Worm (Caenorhabditis elegans) whole organism, young adult: ENCODE data around the gene alh-6.

ENCODE experiments used
- B0336.3 ChIP-seq: fragments of 200-800 bp; sonication (Bioruptor generic); IDR thresholded peaks from 2 replicates; pipeline ENCODE4 v1.3.6; 2022; ENCODE audit warnings: missing genetic modification characterization, missing compliant biosample characterization
- C17E4.6 ChIP-seq: fragments of 200-800 bp; sonication (Bioruptor generic); IDR thresholded peaks from 2 replicates; pipeline ENCODE4 v1.3.6; 2022; ENCODE audit warnings: missing genetic modification reagents, missing genetic modification characterization, missing compliant biosample characterization
- F52B5.7 ChIP-seq: sonication (generic microtip); optimal IDR thresholded peaks from 2 replicates; lab custom pipeline; 2016; ENCODE audit warnings: mild to moderate bottlenecking, missing genetic modification characterization, missing compliant biosample characterization
- F57C9.4 ChIP-seq: sonication (generic microtip); optimal IDR thresholded peaks from 2 replicates; lab custom pipeline; 2017; ENCODE audit warnings: mild to moderate bottlenecking, missing genetic modification characterization, missing compliant biosample characterization
- T07F8.4 ChIP-seq: sonication (generic microtip); optimal IDR thresholded peaks from 2 replicates; lab custom pipeline; 2016; ENCODE audit warnings: mild to moderate bottlenecking, missing genetic modification characterization, moderate library complexity, missing compliant biosample characterization
- Y67H2A.10 ChIP-seq: fragments of 200-800 bp; sonication (Bioruptor generic); conservative IDR thresholded peaks from 2 replicates; pipeline ENCODE4 v1.3.6; 2022; ENCODE audit warnings: missing genetic modification reagents, missing genetic modification characterization, missing compliant biosample characterization
- ama-1 ChIP-seq, 3 experiments: fragments of 150-350 bp in 1 of 3; sonication (generic microtip) in 2 of 3; optimal IDR thresholded peaks; 2 replicates each; lab custom pipeline; 2014 to 2018; ENCODE audit warnings: missing biosample characterization in 2 of 3, missing genetic modification characterization in 2 of 3, missing genetic modification reagents in 2 of 3
- atf-7 ChIP-seq: sonication (generic microtip); optimal IDR thresholded peaks from 2 replicates; lab custom pipeline; 2017; ENCODE audit warnings: mild to moderate bottlenecking, missing genetic modification characterization, missing compliant biosample characterization
- attf-5 ChIP-seq: fragments of 200-800 bp; sonication (Bioruptor generic); optimal IDR thresholded peaks from 2 replicates; lab custom pipeline; 2018; ENCODE audit warnings: mild to moderate bottlenecking, missing genetic modification characterization, missing compliant biosample characterization
- ccch-3 ChIP-seq: fragments of 200-800 bp; sonication (Bioruptor generic); optimal IDR thresholded peaks from 2 replicates; lab custom pipeline; 2018; ENCODE audit warnings: mild to moderate bottlenecking, missing genetic modification characterization, missing compliant biosample characterization
- ceh-40 ChIP-seq: fragments of 200-800 bp; sonication (Bioruptor generic); IDR thresholded peaks from 2 replicates; pipeline ENCODE4 v1.3.6; 2022; ENCODE audit warnings: missing genetic modification characterization, missing compliant biosample characterization
- die-1 ChIP-seq: sonication (generic microtip); optimal IDR thresholded peaks from 2 replicates; lab custom pipeline; 2016; ENCODE audit warnings: missing genotype, mild to moderate bottlenecking, missing genetic modification characterization, missing compliant biosample characterization
- egl-18 ChIP-seq: fragments of 200-800 bp; sonication (Bioruptor generic); IDR thresholded peaks from 2 replicates; pipeline ENCODE4 v1.3.6; 2022; ENCODE audit warnings: missing genetic modification reagents, missing genetic modification characterization, missing compliant biosample characterization
- egl-44 ChIP-seq: fragments of 200-800 bp; sonication (Bioruptor generic); IDR thresholded peaks from 2 replicates; pipeline ENCODE4 v1.3.6; 2022; ENCODE audit warnings: missing genetic modification reagents, missing genetic modification characterization, missing compliant biosample characterization
- gei-17 ChIP-seq: fragments of 200-800 bp; sonication (Bioruptor generic); optimal IDR thresholded peaks from 2 replicates; lab custom pipeline; 2018; ENCODE audit warnings: mild to moderate bottlenecking, missing genetic modification characterization, missing compliant biosample characterization
- him-1 ChIP-seq: sonication (generic microtip); optimal IDR thresholded peaks from 2 replicates; lab custom pipeline; 2016; ENCODE audit warnings: missing genotype, missing genetic modification reagents, missing genetic modification characterization, missing compliant biosample characterization
- hlh-26 ChIP-seq: fragments of 200-800 bp; sonication (Bioruptor generic); conservative IDR thresholded peaks from 2 replicates; pipeline ENCODE4 v1.3.6; 2022; ENCODE audit warnings: missing genetic modification reagents, missing genetic modification characterization, missing compliant biosample characterization
- hmg-1.2 ChIP-seq: fragments of 200-800 bp; sonication (Bioruptor generic); IDR thresholded peaks from 2 replicates; pipeline ENCODE4 v1.3.6; 2022; ENCODE audit warnings: missing genetic modification reagents, missing genetic modification characterization, missing compliant biosample characterization
- let-607 ChIP-seq, 2 experiments: fragments of 200-800 bp in 1 of 2; sonication (Bioruptor generic) in 1 of 2; sonication (generic microtip) in 1 of 2; optimal IDR thresholded peaks; 2 replicates each; lab custom pipeline; 2016 to 2018; ENCODE audit warnings: mild to moderate bottlenecking in 2 of 2, missing compliant biosample characterization in 2 of 2, missing genetic modification characterization in 2 of 2, moderate library complexity in 2 of 2, missing genotype in 1 of 2
- lin-26 ChIP-seq: fragments of 200-800 bp; sonication (Bioruptor generic); IDR thresholded peaks from 2 replicates; pipeline ENCODE4 v1.3.6; 2022; ENCODE audit warnings: missing genetic modification reagents, missing genetic modification characterization, missing compliant biosample characterization
- lir-1 ChIP-seq: fragments of 200-800 bp; sonication (Bioruptor generic); conservative IDR thresholded peaks from 2 replicates; pipeline ENCODE4 v1.3.6; 2022; ENCODE audit warnings: missing genetic modification reagents, missing genetic modification characterization, missing compliant biosample characterization
- lsy-27 ChIP-seq: sonication (generic microtip); optimal IDR thresholded peaks from 2 replicates; lab custom pipeline; 2017; ENCODE audit warnings: missing genetic modification characterization, mild to moderate bottlenecking, missing compliant biosample characterization, antibody characterized with exemption, missing genotype, borderline replicate concordance; ENCODE audit not compliant: insufficient read depth
- madf-3 ChIP-seq: fragments of 200-800 bp; sonication (Bioruptor generic); IDR thresholded peaks from 2 replicates; pipeline ENCODE4 v1.3.6; 2022; ENCODE audit warnings: missing genetic modification reagents, missing genetic modification characterization, missing compliant biosample characterization
- mcd-1 ChIP-seq: fragments of 200-800 bp; sonication (Bioruptor generic); IDR thresholded peaks from 2 replicates; pipeline ENCODE4 v1.3.6; 2022; ENCODE audit warnings: missing genetic modification reagents, missing genetic modification characterization, missing compliant biosample characterization
- mxl-1 ChIP-seq: sonication (generic microtip); optimal IDR thresholded peaks from 2 replicates; lab custom pipeline; 2016; ENCODE audit warnings: missing genetic modification characterization, missing compliant biosample characterization
- nfyb-1 ChIP-seq: fragments of 200-800 bp; sonication (Bioruptor generic); IDR thresholded peaks from 2 replicates; pipeline ENCODE4 v1.3.6; 2022; ENCODE audit warnings: missing genetic modification reagents, missing genetic modification characterization, missing compliant biosample characterization
- nhr-27 ChIP-seq: fragments of 200-800 bp; sonication (Bioruptor generic); optimal IDR thresholded peaks from 2 replicates; lab custom pipeline; 2018; ENCODE audit warnings: mild to moderate bottlenecking, missing genetic modification characterization, moderate library complexity, missing compliant biosample characterization
- pha-4 ChIP-seq: fragments of 150-350 bp; sonication (generic microtip); optimal IDR thresholded peaks from 2 replicates; lab custom pipeline; 2014; ENCODE audit warnings: missing biosample characterization, missing genetic modification reagents, missing genetic modification characterization
- rcor-1 ChIP-seq: fragments of 200-800 bp; sonication (Bioruptor generic); IDR thresholded peaks from 2 replicates; pipeline ENCODE4 v1.3.6; 2022; ENCODE audit warnings: missing genetic modification reagents, missing genetic modification characterization, missing compliant biosample characterization
- rpc-1 ChIP-seq, 2 experiments: fragments of 150-350 bp in 1 of 2; sonication (generic microtip) in 1 of 2; optimal IDR thresholded peaks; 2 replicates each; lab custom pipeline; 2014 to 2018; ENCODE audit warnings: missing biosample characterization in 1 of 2, missing genetic modification characterization in 1 of 2, missing genetic modification reagents in 1 of 2, missing genotype in 1 of 2
- sea-2 ChIP-seq: fragments of 200-800 bp; sonication (Bioruptor generic); IDR thresholded peaks from 2 replicates; pipeline ENCODE4 v1.3.6; 2022; ENCODE audit warnings: missing genetic modification characterization, missing compliant biosample characterization
- somi-1 ChIP-seq: fragments of 200-800 bp; sonication (Bioruptor generic); optimal IDR thresholded peaks from 2 replicates; lab custom pipeline; 2018; ENCODE audit warnings: mild to moderate bottlenecking, missing genetic modification characterization, missing compliant biosample characterization
- tbp1 ChIP-seq: fragments of 200-800 bp; sonication (Bioruptor generic); optimal IDR thresholded peaks from 2 replicates; lab custom pipeline; 2018; ENCODE audit warnings: mild to moderate bottlenecking, missing genetic modification characterization, missing compliant biosample characterization

The alh-6 gene

DNA sequence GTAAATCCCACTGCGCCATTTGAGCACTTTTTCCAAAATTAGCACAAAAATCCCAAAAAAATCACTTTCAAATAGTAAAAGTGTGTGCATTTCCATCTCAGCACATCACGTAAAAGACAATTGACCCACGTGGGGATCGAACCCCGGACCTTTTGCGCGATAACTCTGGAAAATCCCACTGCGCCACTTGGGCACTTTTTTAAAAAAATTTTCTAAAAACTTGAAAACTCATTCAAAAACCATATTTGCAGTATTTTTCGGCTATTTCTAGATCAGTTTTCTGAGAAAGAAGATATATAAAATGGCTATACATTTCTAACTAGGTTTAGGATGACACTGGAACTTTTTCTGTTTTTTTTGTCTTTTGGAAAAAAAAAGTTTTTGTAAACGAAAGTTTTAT, 30.1 kb upstream of the alh-6 start:
- TF ChIP-seq egl-44 (GFP tag; lab: Robert Waterston, UW) (no peak), tbp1 (no peak), rpc-1 (optimal IDR thresholded peaks at IDR 0.05; lab: Kevin White, UChicago) (no peak), rpc-1 (tag; optimal IDR thresholded peaks at IDR 0.05; lab: Kevin White, UChicago) (peak; percentile 7)

DNA sequence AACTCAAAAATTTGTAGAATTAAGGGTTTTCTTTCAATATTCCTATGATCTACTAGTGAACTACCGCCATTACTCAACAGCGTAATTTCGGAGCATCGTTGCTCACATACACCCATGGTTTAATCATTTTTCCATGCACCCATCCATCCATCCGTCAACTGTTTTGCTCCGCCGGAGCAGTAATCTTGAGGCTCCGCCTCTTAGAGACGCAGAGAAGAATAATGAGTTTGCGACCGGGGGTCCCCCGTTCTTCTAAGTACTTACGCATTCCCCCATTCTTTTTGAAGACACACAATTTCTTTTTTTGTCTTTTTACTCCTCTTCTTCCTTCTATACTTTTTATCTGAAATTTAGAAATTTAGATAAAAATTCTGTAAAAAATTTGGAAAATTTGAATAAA, 28.3 kb upstream of the alh-6 start:
- TF ChIP-seq nfyb-1: 0 out of 2 replicates have a peak, but pooled peaks have one; percentile 30
- no peak for TF ChIP-seq rcor-1 (GFP tag; lab: Robert Waterston, UW)

DNA sequence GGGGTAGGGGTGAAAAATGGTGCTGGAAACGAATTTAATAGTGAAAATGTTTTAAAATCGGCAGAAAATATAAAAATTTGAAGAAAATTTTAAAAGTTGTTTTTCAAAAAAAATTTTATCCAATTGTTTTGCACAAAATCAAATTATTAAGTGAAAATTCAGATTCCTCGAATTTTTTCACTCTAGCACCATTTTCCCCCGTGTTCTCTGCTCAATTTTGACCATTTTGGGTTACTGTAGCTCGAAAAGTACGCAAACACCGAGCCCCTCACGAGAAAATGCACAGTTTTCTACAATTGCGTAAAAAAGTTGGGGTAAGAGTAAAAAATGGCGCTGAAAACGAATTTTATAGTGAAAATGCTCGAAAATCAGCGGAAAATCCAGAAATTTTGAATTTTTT, 20.0 kb upstream of the alh-6 start:
- TF ChIP-seq ama-1 (optimal IDR thresholded peaks at IDR 0.05; lab: Kevin White, UChicago) (no peak), ama-1 (GFP tag; optimal IDR thresholded peaks at IDR 0.05; lab: Kevin White, UChicago) (no peak), lsy-27 (tag; lab: Kevin White, UChicago) (no peak), ccch-3 (no peak), gei-17 (GFP tag; lab: Kevin White, UChicago) (no peak), hlh-26 (GFP tag; lab: Robert Waterston, UW) (no peak), atf-7 (tag; lab: Kevin White, UChicago) (no peak), egl-18 (no peak), Y67H2A.10 (GFP tag; lab: Robert Waterston, UW) (no peak), F57C9.4 (tag; lab: Kevin White, UChicago) (no peak), sea-2 (GFP tag; lab: Robert Waterston, UW) (no peak), T07F8.4 (tag; lab: Kevin White, UChicago) (no peak), attf-5 (GFP tag; lab: Kevin White, UChicago) (no peak), B0336.3 (GFP tag; lab: Robert Waterston, UW) (no peak), egl-44 (GFP tag; lab: Robert Waterston, UW) (no peak), mcd-1 (GFP tag; lab: Robert Waterston, UW) (no peak), nfyb-1 (no peak), him-1 (tag; lab: Kevin White, UChicago) (no peak), tbp1 (no peak), lin-26 (no peak)

DNA sequence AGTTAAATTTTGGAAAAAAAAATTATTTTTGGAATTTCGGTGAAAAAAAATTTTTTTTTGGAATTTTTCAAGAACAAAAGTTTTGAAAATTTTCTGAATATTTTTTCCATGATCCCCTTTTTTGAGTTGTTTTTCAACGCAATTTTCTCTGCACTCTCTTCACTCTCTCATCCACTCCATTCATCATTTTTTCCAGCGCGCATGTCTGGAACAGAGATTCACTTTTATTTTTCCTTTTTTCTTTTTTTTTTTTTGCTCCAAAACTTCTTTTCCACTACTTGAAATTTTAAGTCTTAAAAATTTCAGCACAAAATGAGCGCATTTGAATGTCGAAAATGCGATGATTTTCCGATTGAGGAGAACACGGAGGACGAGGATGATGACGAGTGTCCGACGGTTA, 16.8 kb upstream of the alh-6 start, which contains the start of gene jip-1:
jip-1 (plus strand) TSS at position 301 of the 400 bp plus-strand sequence.
- TF ChIP-seq mxl-1 (tag; lab: Kevin White, UChicago): no peak
- no peak for TF ChIP-seq ccch-3
- no peak for TF ChIP-seq lir-1 (GFP tag; lab: Robert Waterston, UW)
- no peak for TF ChIP-seq pha-4 (tag; lab: Kevin White, UChicago)
- TF ChIP-seq somi-1 (GFP tag; lab: Kevin White, UChicago): no peak
- no peak for TF ChIP-seq C17E4.6 (GFP tag; lab: Robert Waterston, UW)
- no peak for TF ChIP-seq let-607 (tag; optimal IDR thresholded peaks at IDR 0.05; lab: Kevin White, UChicago)
- TF ChIP-seq tbp1: no peak
- no peak for TF ChIP-seq atf-7 (tag; lab: Kevin White, UChicago)
- no peak for TF ChIP-seq nhr-27 (tag; lab: Kevin White, UChicago)
- no peak for TF ChIP-seq ceh-40 (GFP tag; lab: Robert Waterston, UW)

DNA sequence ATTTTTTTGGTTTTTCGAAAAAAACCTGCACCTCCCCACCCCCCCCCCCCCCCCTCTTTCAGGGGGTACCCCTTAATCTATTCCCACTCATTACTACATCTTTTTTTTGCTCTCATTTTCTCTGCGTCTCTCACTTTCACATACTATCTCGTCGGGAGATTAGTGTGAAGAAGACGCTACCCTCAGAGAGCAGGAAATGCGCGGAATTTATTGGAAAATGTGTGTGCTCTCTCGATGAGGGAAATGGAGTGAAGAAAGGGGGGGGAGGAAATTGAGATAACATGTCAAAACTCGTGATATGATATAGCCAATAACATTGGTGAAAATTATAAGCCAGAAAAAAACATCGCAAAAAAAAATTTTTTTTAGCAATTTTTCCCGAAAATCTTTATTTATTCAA, 15.7 kb upstream of the alh-6 start:
- TF ChIP-seq die-1: no peak
- no peak for TF ChIP-seq F52B5.7
- TF ChIP-seq hmg-1.2 (GFP tag; lab: Robert Waterston, UW): peak; percentile 71
- no peak for TF ChIP-seq madf-3 (GFP tag; lab: Robert Waterston, UW)
